Worm (Caenorhabditis elegans) whole organism, L4/young adult: Measurements from ENCODE around the gene fip-2.

Experiments
- W03F9.2 ChIP-seq: fragments of 150-350 bp; optimal IDR thresholded peaks from 2 replicates; lab custom pipeline; 2014; ENCODE audit warnings: missing biosample characterization, missing genetic modification characterization
- dao-5 ChIP-seq: sonication (generic microtip); optimal IDR thresholded peaks from 2 replicates; lab custom pipeline; 2016; ENCODE audit warnings: missing genotype, missing genetic modification characterization, moderate library complexity, missing compliant biosample characterization
- him-1 ChIP-seq: sonication (generic microtip); optimal IDR thresholded peaks from 2 replicates; lab custom pipeline; 2016; ENCODE audit warnings: missing genotype, missing genetic modification reagents, missing genetic modification characterization, missing compliant biosample characterization

The fip-2 gene

DNA sequence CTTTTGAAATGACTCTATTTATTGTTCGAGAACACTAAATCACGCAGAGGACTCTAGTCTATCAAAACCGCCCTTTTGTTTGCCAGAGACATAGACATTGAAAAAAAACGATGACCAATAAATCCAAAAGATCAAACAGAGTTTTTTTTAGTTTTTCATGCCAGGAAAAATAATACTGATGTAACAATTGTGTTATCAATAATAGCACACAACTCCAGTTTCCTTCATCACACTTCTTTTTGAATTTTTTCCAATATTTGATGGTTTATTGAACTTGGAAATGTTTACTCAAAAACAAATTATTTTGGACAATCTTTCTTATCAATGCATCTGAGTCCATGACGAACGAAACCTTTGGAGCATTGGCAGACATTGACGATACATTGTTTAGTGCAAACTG, 13.8 kb upstream of the fip-2 start, which contains the start of gene C25E10.8:
Gene C25E10.8 (minus strand): TSS at position 101 of the 400 bp plus-strand sequence.
- TF ChIP-seq dao-5 (tag; lab: Kevin White, UChicago) (no peak), W03F9.2 (tag; lab: Kevin White, UChicago) (no peak), him-1 (no peak)

- TF ChIP-seq W03F9.2 (tag; lab: Kevin White, UChicago) = no peak
Measured at ce11 chrV:9054771-9055170, 13.0 kb upstream of the fip-2 start, which contains the start of gene swm-1. TSS of gene swm-1 (minus strand) at chrV:9054871.

DNA sequence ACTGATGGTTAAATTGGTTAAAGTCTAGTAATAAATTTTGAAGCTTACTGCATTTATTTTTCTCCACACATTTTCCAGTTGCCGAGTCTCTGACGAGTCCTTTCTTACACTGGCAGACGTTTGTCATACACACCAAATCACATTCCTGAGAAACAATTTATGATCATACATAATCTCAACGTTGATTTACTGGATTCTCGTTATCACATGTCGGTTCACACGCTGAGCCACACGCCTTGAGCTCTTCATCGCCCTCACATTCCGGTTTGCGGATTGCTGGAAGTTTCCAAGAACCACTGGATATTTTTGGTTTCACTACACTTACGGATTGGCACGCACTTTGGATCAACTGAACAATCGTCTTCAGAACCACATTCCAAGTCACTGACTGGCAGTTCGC, 12.1 kb upstream of the fip-2 start:
- TF ChIP-seq dao-5 (tag; lab: Kevin White, UChicago) = no peak
- TF ChIP-seq him-1 = no peak
- TF ChIP-seq W03F9.2 (tag; lab: Kevin White, UChicago) = no peak

DNA sequence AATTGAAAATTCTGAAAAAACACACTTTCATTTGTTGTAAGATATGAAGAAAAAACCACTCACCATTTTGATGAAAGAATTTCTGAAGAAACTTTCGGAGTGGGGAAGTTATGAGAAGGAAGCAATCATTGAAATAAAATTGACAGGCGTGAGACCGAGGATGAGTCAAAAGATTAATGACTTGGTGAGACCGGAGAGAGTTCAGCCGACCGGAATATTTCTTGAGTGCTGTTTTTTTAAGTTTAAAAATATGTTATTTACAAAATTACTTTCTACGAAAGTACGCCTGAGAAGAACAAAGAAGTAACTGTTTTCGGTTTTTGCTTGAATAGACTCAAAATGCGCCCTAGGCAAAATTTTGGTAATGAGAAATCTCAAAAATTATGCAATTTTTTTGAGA, 11.5 kb upstream of the fip-2 start, which contains the start of gene C25E10.10:
Gene C25E10.10 (minus strand): TSS at position 101 of the 400 bp plus-strand sequence.
- no peak for TF ChIP-seq him-1
- TF ChIP-seq dao-5 (tag; lab: Kevin White, UChicago) = no peak
- TF ChIP-seq W03F9.2 (tag; lab: Kevin White, UChicago) = no peak

ce11 chrV:9058627-9059026, 9.2 kb upstream of the fip-2 start, which contains the start of gene C25E10.11:
TSS of gene C25E10.11 (minus strand) at chrV:9058727.
- no peak for TF ChIP-seq him-1
- TF ChIP-seq W03F9.2 (tag; lab: Kevin White, UChicago) = no peak
- no peak for TF ChIP-seq dao-5 (tag; lab: Kevin White, UChicago)

DNA sequence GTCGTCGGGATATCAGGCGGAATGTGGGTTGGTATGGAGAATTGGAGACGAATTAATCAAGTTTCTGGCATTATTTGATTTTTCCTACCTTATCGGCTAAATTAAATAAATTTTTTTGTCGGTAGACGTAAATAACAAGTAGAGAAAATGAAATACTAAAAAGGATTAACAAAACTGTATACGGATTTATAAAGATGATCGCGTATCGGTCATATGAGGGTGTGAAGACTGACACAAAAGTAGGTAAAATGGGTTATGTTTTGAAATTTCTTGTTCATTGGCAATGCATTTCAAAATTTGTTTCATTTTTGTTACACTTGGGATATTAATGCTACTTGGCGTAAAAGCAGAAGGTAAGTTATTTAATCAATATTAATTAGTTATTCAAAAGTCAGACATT, 8.3 kb upstream of the fip-2 start, which contains the start of the genes C25E10.16 and C25E10.13:
Gene C25E10.16 (minus strand): TSS at position 101 of the 400 bp plus-strand sequence.
Gene C25E10.13 (plus strand): TSS at position 256 of the 400 bp plus-strand sequence.
- no peak for TF ChIP-seq dao-5 (tag; lab: Kevin White, UChicago)
- TF ChIP-seq W03F9.2 (tag; lab: Kevin White, UChicago) = no peak
- no peak for TF ChIP-seq him-1

ce11 chrV:9062341-9062740, 5.4 kb upstream of the fip-2 start, which contains the start of gene C25E10.12:
TSS of gene C25E10.12 (minus strand) at chrV:9062441.
- no peak for TF ChIP-seq him-1
- no peak for TF ChIP-seq dao-5 (tag; lab: Kevin White, UChicago)
- TF ChIP-seq W03F9.2 (tag; lab: Kevin White, UChicago) = no peak

DNA sequence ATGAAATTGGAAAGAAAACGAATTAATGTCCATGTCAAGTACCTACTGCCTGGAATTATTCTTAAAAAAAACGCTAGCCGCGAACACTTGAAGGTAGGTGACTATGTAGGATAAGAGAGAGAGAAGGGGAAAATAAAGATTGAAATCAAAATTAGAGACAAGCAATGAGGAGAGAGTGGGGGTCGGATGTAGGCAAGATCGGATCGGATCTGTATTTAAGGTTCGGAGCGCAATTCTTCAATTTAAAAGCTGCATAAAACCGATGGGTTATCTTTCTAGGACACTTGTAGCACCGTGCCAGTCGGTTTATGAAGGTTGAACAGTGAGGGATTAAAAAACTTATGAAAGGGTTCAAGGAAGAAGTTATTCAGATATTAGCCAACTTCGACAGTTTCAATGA, 4.6 kb upstream of the fip-2 start:
- TF ChIP-seq W03F9.2 (tag; lab: Kevin White, UChicago) (no peak), him-1 (no peak), dao-5 (tag; lab: Kevin White, UChicago) (no peak)

DNA sequence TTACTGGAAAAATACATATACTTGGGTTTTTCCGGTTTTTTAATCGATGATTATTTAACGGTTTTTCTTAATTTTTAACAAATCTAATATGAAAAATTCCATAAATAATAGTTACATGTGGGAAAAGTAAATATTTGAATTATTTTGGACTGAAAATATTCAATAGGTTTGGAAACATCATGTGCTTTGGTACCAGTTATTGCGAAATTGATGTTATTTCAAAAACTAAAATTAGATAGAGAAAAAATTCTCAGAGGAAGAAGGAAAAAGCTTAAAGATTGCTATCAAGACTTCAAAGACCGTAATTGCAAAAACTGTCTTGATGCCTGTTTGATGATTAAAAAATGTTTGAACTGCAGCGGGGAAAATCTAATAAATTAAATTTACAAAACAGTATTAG, 2.8 kb upstream of the fip-2 start:
- TF ChIP-seq dao-5 (tag; lab: Kevin White, UChicago) = no peak
- TF ChIP-seq him-1 = no peak
- TF ChIP-seq W03F9.2 (tag; lab: Kevin White, UChicago) = no peak

ce11 chrV:9065915-9066314, 1.9 kb upstream of the fip-2 start:
- TF ChIP-seq W03F9.2 (tag; lab: Kevin White, UChicago) = no peak
- no peak for TF ChIP-seq him-1
- no peak for TF ChIP-seq dao-5 (tag; lab: Kevin White, UChicago)

DNA sequence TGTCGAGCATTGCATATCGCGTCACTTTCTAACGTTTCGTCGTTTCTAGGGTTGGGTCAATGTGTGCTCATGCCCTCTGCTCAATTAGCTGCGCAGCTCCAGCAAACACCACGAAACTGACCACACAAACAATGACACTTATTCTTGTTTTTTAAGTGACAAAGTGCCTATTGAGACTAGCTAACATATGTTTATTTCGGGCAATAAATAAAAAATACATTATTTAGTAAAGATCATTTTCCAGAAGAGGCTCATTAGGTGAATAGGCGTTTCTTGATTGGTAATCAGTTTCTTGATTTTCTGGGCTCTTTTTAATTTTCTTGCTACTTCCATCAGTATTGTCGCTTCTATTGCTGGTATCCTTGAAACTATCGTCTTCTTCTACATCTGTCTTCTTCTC, 1.9 kb downstream of the fip-2 start, which contains the start of gene T27E4.5:
Gene T27E4.5 (minus strand): TSS at position 101 of the 400 bp plus-strand sequence.
- no peak for TF ChIP-seq dao-5 (tag; lab: Kevin White, UChicago)
- no peak for TF ChIP-seq W03F9.2 (tag; lab: Kevin White, UChicago)
- no peak for TF ChIP-seq him-1

DNA sequence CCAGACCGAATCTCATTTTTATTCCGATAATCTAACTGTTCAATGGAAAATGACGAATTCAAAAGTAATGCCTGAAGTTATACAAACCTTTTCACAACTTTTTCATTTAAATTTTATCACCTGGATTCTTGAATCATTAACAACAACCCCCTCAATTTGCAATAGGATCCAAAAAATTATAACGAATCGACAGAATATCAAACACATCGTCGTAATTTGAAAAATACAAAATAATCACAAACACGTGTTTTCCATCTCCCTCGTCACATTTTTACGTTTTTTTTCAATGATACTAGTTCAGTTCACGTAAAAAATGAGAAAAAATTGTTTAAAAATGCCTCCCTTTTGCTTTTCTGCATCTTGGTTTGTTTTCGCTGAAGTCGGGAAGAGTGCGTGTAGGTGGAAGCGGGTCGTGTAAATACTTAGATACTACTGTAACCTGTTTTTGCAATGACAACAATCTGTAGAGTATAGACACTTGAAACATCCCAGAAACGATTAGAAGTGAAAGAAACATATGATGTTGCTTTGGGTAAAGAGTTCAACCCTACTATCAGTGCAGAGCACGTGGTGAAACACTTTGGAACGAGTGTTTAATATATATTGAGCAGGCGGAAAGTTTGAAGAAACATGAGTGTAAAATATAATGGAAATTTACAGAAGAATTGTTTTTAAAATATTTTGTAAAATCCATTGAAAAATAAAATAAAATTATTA, 5.7 kb downstream of the fip-2 start, which contains the start of gene oac-50:
Gene oac-50 (minus strand): TSS at position 219 of the 717 bp plus-strand sequence.
- TF ChIP-seq dao-5 (tag; lab: Kevin White, UChicago) (no peak), him-1 (no peak), W03F9.2 (tag; lab: Kevin White, UChicago) (no peak)

- no peak for TF ChIP-seq dao-5 (tag; lab: Kevin White, UChicago)
- TF ChIP-seq W03F9.2 (tag; lab: Kevin White, UChicago) = no peak
Measured at ce11 chrV:9074360-9074834, 6.6 kb downstream of the fip-2 start.

DNA sequence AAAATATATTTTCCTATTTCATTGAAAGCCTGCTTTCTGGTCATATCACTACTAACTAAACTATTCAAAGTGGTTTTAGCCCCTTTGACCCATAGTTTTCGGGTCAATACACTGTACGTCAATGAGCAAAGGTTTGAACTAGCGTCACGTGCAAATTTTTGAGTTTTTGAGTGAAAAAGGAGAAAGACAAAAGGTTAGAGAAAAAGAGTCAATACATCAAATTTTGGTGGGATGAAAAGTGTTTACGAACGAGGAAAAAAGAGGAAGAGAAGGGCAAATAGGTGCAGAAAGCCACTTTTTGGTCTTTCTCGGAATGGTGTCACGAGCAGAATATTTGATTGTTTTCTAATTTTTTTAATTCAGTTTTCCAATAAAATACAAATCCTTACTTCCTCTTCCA, 8.0 kb downstream of the fip-2 start:
- TF ChIP-seq him-1 = no peak
